Worm (Caenorhabditis elegans): Measurements from ENCODE around the gene C49F8.15.

- TF ChIP-seq Y53F4B.3 (GFP tag; IDR thresholded peaks at IDR 0.05) (no peak), F55B11.4 (tag; optimal IDR thresholded peaks at IDR 0.05; ENCODE audit: borderline replicate concordance, insufficient read depth) (no peak), efl-1 (GFP tag; optimal IDR thresholded peaks at IDR 0.05) (no peak), die-1 (tag; optimal IDR thresholded peaks at IDR 0.05) (no peak), lsy-27 (tag; optimal IDR thresholded peaks at IDR 0.05; ENCODE audit: borderline replicate concordance, insufficient read depth) (no peak), mel-28 (tag; optimal IDR thresholded peaks at IDR 0.05; ENCODE audit: borderline replicate concordance) (no peak), nfya-2 (GFP tag; IDR thresholded peaks at IDR 0.05) (no peak), B0035.1 (tag; optimal IDR thresholded peaks at IDR 0.05) (no peak), nfya-1 (tag; optimal IDR thresholded peaks at IDR 0.05; ENCODE audit: borderline replicate concordance, insufficient read depth) (no peak)
Measured at ce11 chrX:13340970-13341369, 21.4 kb downstream of the C49F8.15 start.

Measured in whole organism, young adult.